Worm (Caenorhabditis elegans) whole organism, late embryonic: ENCODE results near the gene srbc-3.

Source experiments
- ceh-34 ChIP-seq: sonication (generic microtip); optimal IDR thresholded peaks from 2 replicates; lab custom pipeline; 2016; ENCODE audit warnings: mild to moderate bottlenecking, missing genetic modification characterization, missing compliant biosample characterization
- fax-1 ChIP-seq: sonication (generic microtip); optimal IDR thresholded peaks from 2 replicates; lab custom pipeline; 2016; ENCODE audit warnings: missing genotype, missing genetic modification characterization, missing compliant biosample characterization
- hlh-15 ChIP-seq: sonication (generic microtip); optimal IDR thresholded peaks from 2 replicates; lab custom pipeline; 2016; ENCODE audit warnings: missing genetic modification characterization, missing compliant biosample characterization
- hlh-6 ChIP-seq: sonication (generic microtip); optimal IDR thresholded peaks from 2 replicates; lab custom pipeline; 2016; ENCODE audit warnings: missing genotype, missing genetic modification characterization, missing compliant biosample characterization
- nhr-11 ChIP-seq: fragments of 150-350 bp; optimal IDR thresholded peaks from 2 replicates; lab custom pipeline; 2014; ENCODE audit warnings: missing biosample characterization, missing genetic modification characterization

ce11 chrV:3352925-3353324 lies 44.7 kb downstream of the srbc-3 start, which contains the start of gene C17B7.12:
- TF ChIP-seq fax-1 (tag; lab: Kevin White, UChicago) (no peak), nhr-11 (tag; lab: Kevin White, UChicago) (no peak), ceh-34 (tag; lab: Kevin White, UChicago) (no peak), hlh-15 (no peak), hlh-6 (no peak)
